Worm (Caenorhabditis elegans) whole organism, young adult: ENCODE data around the gene dhhc-4.

Experiments used
- C06A6.2 ChIP-seq: fragments of 200-800 bp; sonication (Bioruptor generic); conservative IDR thresholded peaks from 2 replicates; pipeline ENCODE4 v1.3.6; 2022; ENCODE audit warnings: missing genetic modification characterization, missing compliant biosample characterization
- D2030.7 ChIP-seq: fragments of 200-800 bp; sonication (Bioruptor generic); IDR thresholded peaks from 2 replicates; pipeline ENCODE4 v1.3.6; 2022; ENCODE audit warnings: missing genetic modification reagents, missing genetic modification characterization, missing compliant biosample characterization
- F33H1.4 ChIP-seq: fragments of 200-800 bp; sonication (Bioruptor generic); IDR thresholded peaks from 2 replicates; pipeline ENCODE4 v1.3.6; 2022; ENCODE audit warnings: missing genetic modification reagents, missing genetic modification characterization, missing compliant biosample characterization
- F39B2.1 ChIP-seq: fragments of 200-800 bp; sonication (Bioruptor generic); IDR thresholded peaks from 2 replicates; pipeline ENCODE4 v1.3.6; 2022; ENCODE audit warnings: missing genetic modification reagents, missing genetic modification characterization, missing compliant biosample characterization
- F52B5.7 ChIP-seq: sonication (generic microtip); optimal IDR thresholded peaks from 2 replicates; lab custom pipeline; 2016; ENCODE audit warnings: mild to moderate bottlenecking, missing genetic modification characterization, missing compliant biosample characterization
- K12H6.12 ChIP-seq: fragments of 200-800 bp; sonication (Bioruptor generic); optimal IDR thresholded peaks from 2 replicates; lab custom pipeline; 2018; ENCODE audit warnings: mild to moderate bottlenecking, missing genetic modification characterization, missing compliant biosample characterization
- T07F8.4 ChIP-seq: sonication (generic microtip); optimal IDR thresholded peaks from 2 replicates; lab custom pipeline; 2016; ENCODE audit warnings: mild to moderate bottlenecking, missing genetic modification characterization, moderate library complexity, missing compliant biosample characterization
- T26A5.8 ChIP-seq: sonication (generic microtip); optimal IDR thresholded peaks from 2 replicates; lab custom pipeline; 2016; ENCODE audit warnings: missing genetic modification characterization, missing compliant biosample characterization
- Y53F4B.3 ChIP-seq: fragments of 200-800 bp; sonication (Bioruptor generic); IDR thresholded peaks from 2 replicates; pipeline ENCODE4 v1.3.6; 2022; ENCODE audit warnings: missing genetic modification reagents, missing genetic modification characterization, missing compliant biosample characterization
- Y53G8AR.9 ChIP-seq: fragments of 200-800 bp; sonication (Bioruptor generic); conservative IDR thresholded peaks from 2 replicates; pipeline ENCODE4 v1.3.6; 2022; ENCODE audit warnings: missing genetic modification reagents, missing genetic modification characterization, missing compliant biosample characterization
- Y67H2A.10 ChIP-seq: fragments of 200-800 bp; sonication (Bioruptor generic); conservative IDR thresholded peaks from 2 replicates; pipeline ENCODE4 v1.3.6; 2022; ENCODE audit warnings: missing genetic modification reagents, missing genetic modification characterization, missing compliant biosample characterization
- ama-1 ChIP-seq, 3 experiments: fragments of 150-350 bp in 1 of 3; sonication (generic microtip) in 2 of 3; optimal IDR thresholded peaks; 2 replicates each; lab custom pipeline; 2014 to 2018; ENCODE audit warnings: missing biosample characterization in 2 of 3, missing genetic modification characterization in 2 of 3, missing genetic modification reagents in 2 of 3
- aptf-3 ChIP-seq: fragments of 200-800 bp; sonication (Bioruptor generic); IDR thresholded peaks from 2 replicates; pipeline ENCODE4 v1.3.6; 2022; ENCODE audit warnings: missing genetic modification characterization, missing compliant biosample characterization
- atf-7 ChIP-seq: sonication (generic microtip); optimal IDR thresholded peaks from 2 replicates; lab custom pipeline; 2017; ENCODE audit warnings: mild to moderate bottlenecking, missing genetic modification characterization, missing compliant biosample characterization
- ccch-3 ChIP-seq: fragments of 200-800 bp; sonication (Bioruptor generic); optimal IDR thresholded peaks from 2 replicates; lab custom pipeline; 2018; ENCODE audit warnings: mild to moderate bottlenecking, missing genetic modification characterization, missing compliant biosample characterization
- cebp-2 ChIP-seq: fragments of 200-800 bp; sonication (Bioruptor generic); IDR thresholded peaks from 2 replicates; pipeline ENCODE4 v1.3.6; 2022; ENCODE audit warnings: missing genetic modification characterization, missing compliant biosample characterization
- ceh-58 ChIP-seq: fragments of 200-800 bp; sonication (Bioruptor generic); IDR thresholded peaks from 2 replicates; pipeline ENCODE4 v1.3.6; 2022; ENCODE audit warnings: missing genetic modification characterization, missing compliant biosample characterization
- ceh-91 ChIP-seq: fragments of 200-800 bp; sonication (Bioruptor generic); IDR thresholded peaks from 2 replicates; pipeline ENCODE4 v1.3.6; 2022; ENCODE audit warnings: missing genetic modification reagents, missing genetic modification characterization, missing compliant biosample characterization
- dox-1 ChIP-seq: fragments of 200-800 bp; sonication (Bioruptor generic); IDR thresholded peaks from 2 replicates; pipeline ENCODE4 v1.3.6; 2022; ENCODE audit warnings: missing genetic modification reagents, missing genetic modification characterization, missing compliant biosample characterization
- dpl-1 ChIP-seq: fragments of 150-350 bp; optimal IDR thresholded peaks from 2 replicates; lab custom pipeline; 2014; ENCODE audit warnings: missing biosample characterization, missing genetic modification reagents, missing genetic modification characterization
- egrh-3 ChIP-seq: fragments of 200-800 bp; sonication (Bioruptor generic); IDR thresholded peaks from 2 replicates; pipeline ENCODE4 v1.3.6; 2022; ENCODE audit warnings: missing genetic modification reagents, missing genetic modification characterization, missing compliant biosample characterization
- ets-4 ChIP-seq: fragments of 200-800 bp; sonication (Bioruptor generic); optimal IDR thresholded peaks from 2 replicates; lab custom pipeline; 2018; ENCODE audit warnings: mild to moderate bottlenecking, missing genetic modification characterization, missing compliant biosample characterization
- hlh-12 ChIP-seq: sonication (generic microtip); optimal IDR thresholded peaks from 2 replicates; lab custom pipeline; 2016; ENCODE audit warnings: missing genetic modification characterization, missing compliant biosample characterization
- let-607 ChIP-seq, 2 experiments: fragments of 200-800 bp in 1 of 2; sonication (Bioruptor generic) in 1 of 2; sonication (generic microtip) in 1 of 2; optimal IDR thresholded peaks; 2 replicates each; lab custom pipeline; 2016 to 2018; ENCODE audit warnings: mild to moderate bottlenecking in 2 of 2, missing compliant biosample characterization in 2 of 2, missing genetic modification characterization in 2 of 2, moderate library complexity in 2 of 2, missing genotype in 1 of 2
- lin-35 ChIP-seq, 3 experiments: fragments of 150-350 bp in 2 of 3; sonication (generic microtip) in 1 of 3; optimal IDR thresholded peaks; 2 replicates each; lab custom pipeline; 2014 to 2018; ENCODE audit warnings: missing biosample characterization in 3 of 3, missing genetic modification characterization in 3 of 3, missing genetic modification reagents in 3 of 3
- madf-3 ChIP-seq: fragments of 200-800 bp; sonication (Bioruptor generic); IDR thresholded peaks from 2 replicates; pipeline ENCODE4 v1.3.6; 2022; ENCODE audit warnings: missing genetic modification reagents, missing genetic modification characterization, missing compliant biosample characterization
- madf-8 ChIP-seq: fragments of 200-800 bp; sonication (Bioruptor generic); conservative IDR thresholded peaks from 2 replicates; pipeline ENCODE4 v1.3.6; 2022; ENCODE audit warnings: missing genetic modification reagents, missing genetic modification characterization, missing compliant biosample characterization
- mcd-1 ChIP-seq: fragments of 200-800 bp; sonication (Bioruptor generic); IDR thresholded peaks from 2 replicates; pipeline ENCODE4 v1.3.6; 2022; ENCODE audit warnings: missing genetic modification reagents, missing genetic modification characterization, missing compliant biosample characterization
- mel-28 ChIP-seq: sonication (generic microtip); optimal IDR thresholded peaks from 2 replicates; lab custom pipeline; 2016; ENCODE audit warnings: borderline replicate concordance, mild to moderate bottlenecking, missing genetic modification characterization, missing compliant biosample characterization
- mes-4 ChIP-seq: sonication (generic microtip); optimal IDR thresholded peaks from 2 replicates; lab custom pipeline; 2016; ENCODE audit warnings: missing genotype, missing genetic modification characterization, missing compliant biosample characterization
- mxl-1 ChIP-seq: sonication (generic microtip); optimal IDR thresholded peaks from 2 replicates; lab custom pipeline; 2016; ENCODE audit warnings: missing genetic modification characterization, missing compliant biosample characterization
- nfyb-1 ChIP-seq: fragments of 200-800 bp; sonication (Bioruptor generic); IDR thresholded peaks from 2 replicates; pipeline ENCODE4 v1.3.6; 2022; ENCODE audit warnings: missing genetic modification reagents, missing genetic modification characterization, missing compliant biosample characterization
- nhr-120 ChIP-seq: fragments of 200-800 bp; sonication (Bioruptor generic); IDR thresholded peaks from 2 replicates; pipeline ENCODE4 v1.3.6; 2022; ENCODE audit warnings: missing genetic modification characterization, missing compliant biosample characterization
- nhr-90 ChIP-seq: sonication (generic microtip); optimal IDR thresholded peaks from 2 replicates; lab custom pipeline; 2016; ENCODE audit warnings: missing genotype, mild to moderate bottlenecking, missing genetic modification characterization, missing compliant biosample characterization
- rcor-1 ChIP-seq: fragments of 200-800 bp; sonication (Bioruptor generic); IDR thresholded peaks from 2 replicates; pipeline ENCODE4 v1.3.6; 2022; ENCODE audit warnings: missing genetic modification reagents, missing genetic modification characterization, missing compliant biosample characterization
- rec-8 ChIP-seq, 2 experiments: sonication (generic microtip); optimal IDR thresholded peaks; 2 replicates each; lab custom pipeline; 2016; ENCODE audit warnings: mild to moderate bottlenecking in 2 of 2, missing genetic modification characterization in 2 of 2, missing genetic modification reagents in 2 of 2, missing genotype in 2 of 2, missing biosample characterization in 1 of 2, missing compliant biosample characterization in 1 of 2, moderate library complexity in 1 of 2
- snpc-1.3 ChIP-seq: sonication (generic microtip); optimal IDR thresholded peaks from 2 replicates; lab custom pipeline; 2017; ENCODE audit warnings: missing genetic modification characterization, mild to moderate bottlenecking, missing compliant biosample characterization, antibody characterized with exemption, moderate library complexity, missing genotype, missing genetic modification reagents; ENCODE audit not compliant: insufficient read depth
- snpc-3.4 ChIP-seq: sonication (generic microtip); optimal IDR thresholded peaks from 2 replicates; lab custom pipeline; 2017; ENCODE audit warnings: missing genetic modification characterization, mild to moderate bottlenecking, missing compliant biosample characterization, antibody characterized with exemption, moderate library complexity, missing genotype, missing genetic modification reagents
- tlf-1 ChIP-seq: fragments of 200-800 bp; sonication (Bioruptor generic); optimal IDR thresholded peaks from 2 replicates; lab custom pipeline; 2018; ENCODE audit warnings: mild to moderate bottlenecking, missing genetic modification characterization, missing compliant biosample characterization
- xnd-1 ChIP-seq: sonication (generic microtip); optimal IDR thresholded peaks from 2 replicates; lab custom pipeline; 2016; ENCODE audit warnings: missing genotype, missing genetic modification reagents, missing genetic modification characterization, missing compliant biosample characterization
- zim-3 ChIP-seq: sonication (generic microtip); optimal IDR thresholded peaks from 2 replicates; lab custom pipeline; 2017; ENCODE audit warnings: mild to moderate bottlenecking, missing genetic modification characterization, moderate library complexity, missing compliant biosample characterization
- ztf-18 ChIP-seq: sonication (generic microtip); optimal IDR thresholded peaks from 2 replicates; lab custom pipeline; 2016; ENCODE audit warnings: missing genotype, mild to moderate bottlenecking, missing genetic modification characterization, missing compliant biosample characterization
- ztf-25 ChIP-seq: fragments of 200-800 bp; sonication (Bioruptor generic); IDR thresholded peaks from 2 replicates; pipeline ENCODE4 v1.3.6; 2022; ENCODE audit warnings: missing genetic modification reagents, missing genetic modification characterization, missing compliant biosample characterization
- ztf-28 ChIP-seq: fragments of 200-800 bp; sonication (Bioruptor generic); IDR thresholded peaks from 2 replicates; pipeline ENCODE4 v1.3.6; 2022; ENCODE audit warnings: missing genetic modification reagents, missing genetic modification characterization, missing compliant biosample characterization
- ztf-3 ChIP-seq: fragments of 200-800 bp; sonication (Bioruptor generic); optimal IDR thresholded peaks from 2 replicates; lab custom pipeline; 2018; ENCODE audit warnings: mild to moderate bottlenecking, missing genetic modification characterization, missing compliant biosample characterization

Gene dhhc-4

ce11 chrIII:9861470-9862342 lies 5.9 kb downstream of the dhhc-4 start (continued):
- no peak for TF ChIP-seq ama-1 (optimal IDR thresholded peaks at IDR 0.05; lab: Kevin White, UChicago)
- TF ChIP-seq ama-1 (GFP tag; optimal IDR thresholded peaks at IDR 0.05; lab: Kevin White, UChicago), result peak in 1 of 2 experiments; percentile 63
- peak; percentile 85 for TF ChIP-seq ztf-25 (GFP tag; lab: Robert Waterston, UW)
- TF ChIP-seq zim-3 (tag; lab: Kevin White, UChicago), result peak; percentile 80
- TF ChIP-seq F39B2.1 (GFP tag; lab: Robert Waterston, UW), result 0 out of 2 replicates have a peak, but pooled peaks have one; percentile 29
- peak in 1 of 2 experiments; percentile 4 for TF ChIP-seq let-607 (tag; optimal IDR thresholded peaks at IDR 0.05; lab: Kevin White, UChicago)
- TF ChIP-seq cebp-2 (GFP tag; lab: Robert Waterston, UW), result peak; percentile 89; the same call in 1 of the 2 replicates
- peak; percentile 40 for TF ChIP-seq K12H6.12 (tag; lab: Kevin White, UChicago)
- TF ChIP-seq Y53G8AR.9, result peak; percentile 78
- TF ChIP-seq ztf-3 (GFP tag; lab: Kevin White, UChicago), result no peak
- 0 out of 2 replicates have a peak, but pooled peaks have one; percentile 71 for TF ChIP-seq aptf-3 (GFP tag; lab: Robert Waterston, UW)
- peak; percentile 43 for TF ChIP-seq mxl-1 (tag; lab: Kevin White, UChicago)
- TF ChIP-seq nhr-120 (GFP tag; lab: Robert Waterston, UW), result no peak
- TF ChIP-seq egrh-3, result no peak
- TF ChIP-seq F33H1.4 (GFP tag; lab: Robert Waterston, UW), result peak; percentile 34; the same call in 1 of the 2 replicates
- TF ChIP-seq ccch-3 (GFP tag; lab: Kevin White, UChicago), result peak; percentile 61
- no peak for TF ChIP-seq xnd-1 (tag; lab: Kevin White, UChicago)
- no peak for TF ChIP-seq ceh-91 (GFP tag; lab: Robert Waterston, UW)
- TF ChIP-seq Y67H2A.10, result peak; percentile 49; the same call in 1 of the 2 replicates
- peak; percentile 10 for TF ChIP-seq mel-28 (tag; lab: Kevin White, UChicago)
- TF ChIP-seq snpc-3.4 (tag; lab: Kevin White, UChicago), result peak; percentile 54
- peak; percentile 61 to 73 for TF ChIP-seq rec-8 (tag; optimal IDR thresholded peaks at IDR 0.05; lab: Kevin White, UChicago)
- no peak; the same call in 1 of the 2 replicates for TF ChIP-seq madf-8
- no peak for TF ChIP-seq T26A5.8 (tag; lab: Kevin White, UChicago)
- peak; percentile 14 for TF ChIP-seq ets-4 (GFP tag; lab: Kevin White, UChicago)
- TF ChIP-seq dpl-1 (GFP tag; lab: Kevin White, UChicago), result no peak
- TF ChIP-seq snpc-1.3, result peak; percentile 53
- TF ChIP-seq lin-35 (GFP tag; optimal IDR thresholded peaks at IDR 0.05; lab: Kevin White, UChicago), result peak in 1 of 3 experiments; percentile 67
- TF ChIP-seq Y53F4B.3 (GFP tag; lab: Robert Waterston, UW), result 0 out of 2 replicates have a peak, but pooled peaks have one; percentile 40
- peak; percentile 76 for TF ChIP-seq F52B5.7
- TF ChIP-seq T07F8.4, result peak; percentile 3
- peak; percentile 54; the same call in 1 of the 2 replicates for TF ChIP-seq madf-3 (GFP tag; lab: Robert Waterston, UW)
- peak; percentile 78 for TF ChIP-seq nhr-90
- TF ChIP-seq mcd-1, result peak; percentile 72
- peak; percentile 81 for TF ChIP-seq rcor-1
- peak; percentile 23 for TF ChIP-seq tlf-1 (GFP tag; lab: Kevin White, UChicago)
- no peak for TF ChIP-seq C06A6.2 (GFP tag; lab: Robert Waterston, UW)
- TF ChIP-seq hlh-12 (tag; lab: Kevin White, UChicago), result peak; percentile 51
- TF ChIP-seq atf-7 (tag; lab: Kevin White, UChicago), result peak; percentile 36
- no peak for TF ChIP-seq ceh-58 (GFP tag; lab: Robert Waterston, UW)
- 0 out of 2 replicates have a peak, but pooled peaks have one; percentile 27 for TF ChIP-seq D2030.7 (GFP tag; lab: Robert Waterston, UW)
- TF ChIP-seq ztf-18 (tag; lab: Kevin White, UChicago), result peak; percentile 60
- peak; percentile 81 for TF ChIP-seq nfyb-1 (GFP tag; lab: Robert Waterston, UW)
- no peak for TF ChIP-seq ztf-28 (GFP tag; lab: Robert Waterston, UW)
- TF ChIP-seq dox-1 (GFP tag; lab: Robert Waterston, UW), result peak; percentile 72
- TF ChIP-seq mes-4, result peak; percentile 15
